Worm (Caenorhabditis elegans) whole organism, L4 larva: ENCODE data around the gene alx-1.

Experiments
- T26A8.4 ChIP-seq: fragments of 200-800 bp; sonication (Bioruptor generic); IDR thresholded peaks from 2 replicates; pipeline ENCODE4 v1.3.6; 2022; ENCODE audit warnings: missing genetic modification characterization, missing compliant biosample characterization
- Y48G9A.11 ChIP-seq: fragments of 200-800 bp; sonication (Bioruptor generic); IDR thresholded peaks from 2 replicates; pipeline ENCODE4 v1.3.6; 2022; ENCODE audit warnings: missing genetic modification reagents, missing genetic modification characterization, missing compliant biosample characterization
- ZK546.5 ChIP-seq, 2 experiments: sonication (generic microtip); optimal IDR thresholded peaks; 2 replicates each; lab custom pipeline; 2017; ENCODE audit warnings: missing biosample characterization in 2 of 2, missing genetic modification characterization in 2 of 2
- ceh-20 ChIP-seq: fragments of 200-800 bp; sonication (Bioruptor generic); IDR thresholded peaks from 2 replicates; pipeline ENCODE4 v1.3.6; 2022; ENCODE audit warnings: missing genetic modification reagents, missing genetic modification characterization, missing compliant biosample characterization
- ceh-44 ChIP-seq: fragments of 200-800 bp; sonication (Bioruptor generic); IDR thresholded peaks from 2 replicates; pipeline ENCODE4 v1.3.6; 2022; ENCODE audit warnings: missing genetic modification reagents, missing genetic modification characterization, missing compliant biosample characterization
- cey-2 ChIP-seq: sonication (generic microtip); optimal IDR thresholded peaks from 3 replicates; lab custom pipeline; 2017; ENCODE audit warnings: missing genetic modification characterization, mild to moderate bottlenecking, missing compliant biosample characterization, antibody characterized with exemption, borderline replicate concordance; ENCODE audit not compliant: insufficient read depth
- daf-12 ChIP-seq: fragments of 150-350 bp; optimal IDR thresholded peaks from 2 replicates; lab custom pipeline; 2014; ENCODE audit warnings: missing biosample characterization, missing genetic modification reagents, missing genetic modification characterization
- daf-16 ChIP-seq, 3 experiments: sonication (generic microtip); optimal IDR thresholded peaks; 2 replicates each; lab custom pipeline; 2016 to 2017; ENCODE audit warnings: missing genetic modification characterization in 3 of 3, missing genetic modification reagents in 3 of 3, mild to moderate bottlenecking in 2 of 3, missing compliant biosample characterization in 2 of 3, missing biosample characterization in 1 of 3, moderate library complexity in 1 of 3
- dmd-6 ChIP-seq: fragments of 200-800 bp; sonication (Bioruptor generic); IDR thresholded peaks from 2 replicates; pipeline ENCODE4 v1.3.6; 2022; ENCODE audit warnings: missing genetic modification reagents, missing genetic modification characterization, missing compliant biosample characterization
- dpl-1 ChIP-seq: fragments of 150-350 bp; optimal IDR thresholded peaks from 2 replicates; lab custom pipeline; 2014; ENCODE audit warnings: missing biosample characterization, missing genetic modification reagents, missing genetic modification characterization
- dve-1 ChIP-seq: sonication (generic microtip); optimal IDR thresholded peaks from 2 replicates; lab custom pipeline; 2017; ENCODE audit warnings: antibody characterized with exemption, mild to moderate bottlenecking, missing genetic modification characterization, missing compliant biosample characterization; ENCODE audit not compliant: insufficient read depth
- hif-1 ChIP-seq, 2 experiments: sonication (generic microtip); optimal IDR thresholded peaks; 2 replicates each; lab custom pipeline; 2016 to 2017; ENCODE audit warnings: missing compliant biosample characterization in 2 of 2, missing genetic modification characterization in 2 of 2, missing genetic modification reagents in 2 of 2, missing genotype in 2 of 2, mild to moderate bottlenecking in 1 of 2
- lin-1 ChIP-seq: fragments of 200-800 bp; sonication (Bioruptor generic); IDR thresholded peaks from 2 replicates; pipeline ENCODE4 v1.3.6; 2022; ENCODE audit warnings: missing genetic modification reagents, missing genetic modification characterization, missing compliant biosample characterization
- lir-3 ChIP-seq: sonication (generic microtip); optimal IDR thresholded peaks from 2 replicates; lab custom pipeline; 2016; ENCODE audit warnings: mild to moderate bottlenecking, missing genetic modification characterization, missing compliant biosample characterization
- madf-5 ChIP-seq, 2 experiments: fragments of 200-800 bp; sonication (Bioruptor generic); IDR thresholded peaks; 2 replicates each; pipeline ENCODE4 v1.3.6; 2022; ENCODE audit warnings: missing compliant biosample characterization in 2 of 2, missing genetic modification characterization in 2 of 2
- madf-9 ChIP-seq: fragments of 200-800 bp; sonication (Bioruptor generic); conservative IDR thresholded peaks from 2 replicates; pipeline ENCODE4 v1.3.6; 2022; ENCODE audit warnings: missing genetic modification reagents, missing genetic modification characterization, missing compliant biosample characterization
- mep-1 ChIP-seq: fragments of 150-350 bp; sonication (generic microtip); optimal IDR thresholded peaks from 3 replicates; lab custom pipeline; 2014; ENCODE audit warnings: missing biosample characterization, missing genetic modification characterization
- mxl-2 ChIP-seq: fragments of 200-800 bp; sonication (Bioruptor generic); conservative IDR thresholded peaks from 2 replicates; pipeline ENCODE4 v1.3.6; 2022; ENCODE audit warnings: missing genetic modification reagents, missing genetic modification characterization, missing compliant biosample characterization
- nhr-10 ChIP-seq: fragments of 150-350 bp; optimal IDR thresholded peaks from 2 replicates; lab custom pipeline; 2014; ENCODE audit warnings: missing biosample characterization, missing genetic modification characterization
- nhr-102 ChIP-seq: sonication (generic microtip); optimal IDR thresholded peaks from 2 replicates; lab custom pipeline; 2016; ENCODE audit warnings: mild to moderate bottlenecking, missing genetic modification characterization, moderate library complexity, missing compliant biosample characterization
- nhr-25 ChIP-seq: sonication (generic microtip); optimal IDR thresholded peaks from 2 replicates; lab custom pipeline; 2017; ENCODE audit warnings: missing genetic modification characterization, mild to moderate bottlenecking, missing compliant biosample characterization, antibody characterized with exemption, moderate library complexity, borderline replicate concordance; ENCODE audit not compliant: insufficient read depth
- nhr-28 ChIP-seq: fragments of 150-350 bp; optimal IDR thresholded peaks from 2 replicates; lab custom pipeline; 2014; ENCODE audit warnings: missing biosample characterization, missing genetic modification characterization
- nhr-41 ChIP-seq: fragments of 200-800 bp; sonication (Bioruptor generic); IDR thresholded peaks from 2 replicates; pipeline ENCODE4 v1.3.6; 2022; ENCODE audit warnings: missing genetic modification reagents, missing genetic modification characterization, missing compliant biosample characterization
- nhr-48 ChIP-seq: sonication (generic microtip); optimal IDR thresholded peaks from 2 replicates; lab custom pipeline; 2016; ENCODE audit warnings: mild to moderate bottlenecking, missing genetic modification characterization, missing compliant biosample characterization
- nhr-6 ChIP-seq: fragments of 150-350 bp; optimal IDR thresholded peaks from 2 replicates; lab custom pipeline; 2014; ENCODE audit warnings: missing biosample characterization, missing genetic modification characterization
- sdz-12 ChIP-seq: fragments of 200-800 bp; sonication (Bioruptor generic); optimal IDR thresholded peaks from 2 replicates; lab custom pipeline; 2018; ENCODE audit warnings: mild to moderate bottlenecking, missing genetic modification characterization, missing compliant biosample characterization
- spr-3 ChIP-seq: fragments of 200-800 bp; sonication (Bioruptor generic); optimal IDR thresholded peaks from 2 replicates; lab custom pipeline; 2018; ENCODE audit warnings: mild to moderate bottlenecking, missing genetic modification characterization, missing compliant biosample characterization
- tag-97 ChIP-seq: fragments of 200-800 bp; sonication (Bioruptor generic); IDR thresholded peaks from 2 replicates; pipeline ENCODE4 v1.3.6; 2022; ENCODE audit warnings: missing genetic modification characterization, missing compliant biosample characterization
- zfp-2 ChIP-seq: sonication (generic microtip); optimal IDR thresholded peaks from 2 replicates; lab custom pipeline; 2016; ENCODE audit warnings: mild to moderate bottlenecking, missing genetic modification characterization, missing compliant biosample characterization
- ztf-7 ChIP-seq: fragments of 150-350 bp; optimal IDR thresholded peaks from 2 replicates; lab custom pipeline; 2014; ENCODE audit warnings: missing biosample characterization, missing genetic modification characterization

The alx-1 gene

DNA sequence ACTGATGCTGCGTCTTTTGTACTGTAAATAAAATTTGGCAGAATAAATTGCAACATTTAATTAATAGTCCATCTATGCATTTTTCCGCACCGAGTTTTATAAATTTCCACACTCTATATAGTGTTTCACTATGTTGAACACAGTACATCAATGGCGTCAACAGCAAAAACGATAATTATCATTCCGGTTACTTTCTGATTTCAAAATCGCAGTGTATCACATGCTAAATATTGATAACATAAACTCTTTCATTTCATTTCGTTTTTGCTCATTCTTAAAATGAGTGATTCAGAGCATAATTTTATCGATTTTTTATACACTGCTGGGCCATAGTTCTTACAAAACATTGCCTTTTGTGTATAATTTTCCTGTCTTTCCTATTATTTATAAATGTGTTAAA, 34.8 kb upstream of the alx-1 start (continued):
- TF ChIP-seq madf-9 (GFP tag; lab: Robert Waterston, UW) = no peak
- no peak for TF ChIP-seq daf-16 (GFP tag; optimal IDR thresholded peaks at IDR 0.05; lab: Kevin White, UChicago)
- peak; percentile 86 for TF ChIP-seq daf-16 (tag; optimal IDR thresholded peaks at IDR 0.05; lab: Kevin White, UChicago)
- no peak for TF ChIP-seq tag-97 (GFP tag; lab: Robert Waterston, UW)
- TF ChIP-seq madf-5 (GFP tag; IDR thresholded peaks at IDR 0.05; lab: Robert Waterston, UW) = no peak
- TF ChIP-seq dmd-6 (GFP tag; lab: Robert Waterston, UW) = no peak
- no peak for TF ChIP-seq T26A8.4 (GFP tag; lab: Robert Waterston, UW)
- no peak for TF ChIP-seq ceh-44 (GFP tag; lab: Robert Waterston, UW)
- no peak for TF ChIP-seq spr-3 (GFP tag; lab: Kevin White, UChicago)
- TF ChIP-seq lir-3 (tag; lab: Kevin White, UChicago) = no peak
- no peak for TF ChIP-seq sdz-12 (GFP tag; lab: Kevin White, UChicago)
- TF ChIP-seq hif-1 (tag; optimal IDR thresholded peaks at IDR 0.05; lab: Kevin White, UChicago) = no peak
- TF ChIP-seq lin-1 (GFP tag; lab: Robert Waterston, UW) = no peak
- TF ChIP-seq Y48G9A.11 = no peak
- no peak for TF ChIP-seq zfp-2 (tag; lab: Kevin White, UChicago)

DNA sequence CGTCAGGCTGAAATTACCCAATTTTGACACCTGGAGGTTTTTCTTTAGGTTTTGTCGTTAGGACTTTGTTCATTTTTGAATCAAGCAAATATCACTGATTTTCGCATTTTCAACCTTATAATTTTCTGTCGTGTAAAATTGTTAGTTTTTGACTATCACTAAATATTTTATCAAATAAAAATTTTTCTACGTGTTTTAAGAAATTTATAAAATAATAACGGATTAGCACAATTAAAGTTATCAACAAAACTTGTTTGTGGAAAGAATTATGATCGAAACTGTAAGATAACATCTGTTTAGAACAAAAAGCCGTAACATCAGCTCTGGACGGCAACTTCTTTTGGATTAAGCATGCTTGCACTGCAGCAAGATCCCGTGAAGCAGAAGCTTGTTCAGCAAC, 34.3 kb upstream of the alx-1 start, which contains the start of gene cbp-2:
Gene cbp-2 (plus strand): TSS at position 301 of the 400 bp plus-strand sequence.
- TF ChIP-seq nhr-10 (tag; lab: Kevin White, UChicago) = no peak
- TF ChIP-seq hif-1 (tag; optimal IDR thresholded peaks at IDR 0.05; lab: Kevin White, UChicago) = no peak
- no peak for TF ChIP-seq ZK546.5 (tag; optimal IDR thresholded peaks at IDR 0.05; lab: Kevin White, UChicago)
- TF ChIP-seq daf-12 (tag; lab: Kevin White, UChicago) = no peak
- TF ChIP-seq spr-3 (GFP tag; lab: Kevin White, UChicago) = no peak
- no peak for TF ChIP-seq dpl-1 (GFP tag; lab: Kevin White, UChicago)
- no peak for TF ChIP-seq ztf-7 (tag; lab: Kevin White, UChicago)
- no peak for TF ChIP-seq lin-1 (GFP tag; lab: Robert Waterston, UW)
- TF ChIP-seq mxl-2 = no peak
- no peak for TF ChIP-seq nhr-48 (tag; lab: Kevin White, UChicago)
- TF ChIP-seq ceh-20 (GFP tag; lab: Robert Waterston, UW) = no peak
- TF ChIP-seq, all 104 proteins: peak for 0

DNA sequence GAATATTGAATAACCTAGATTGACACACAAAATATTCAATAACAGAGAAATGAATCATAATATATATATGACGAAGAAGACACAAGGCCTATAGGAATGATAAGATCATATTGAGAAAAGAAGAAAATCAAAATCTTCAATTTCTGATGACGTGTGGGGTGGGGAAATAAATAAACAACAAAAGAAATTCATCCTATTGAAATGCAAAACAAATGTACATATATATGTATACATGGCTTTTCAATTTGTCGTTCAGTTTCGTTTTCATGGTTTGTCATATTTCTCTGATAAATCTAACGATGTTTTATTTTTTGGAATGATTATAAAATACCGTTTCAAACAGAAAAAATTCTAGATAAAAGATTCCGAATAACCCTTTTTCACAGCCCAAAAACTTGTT, 30.5 kb upstream of the alx-1 start, which contains the start of gene ttr-3:
Gene ttr-3 (minus strand): TSS at position 101 of the 400 bp plus-strand sequence.
- TF ChIP-seq dve-1 (tag; lab: Kevin White, UChicago) = peak; percentile 25
- TF ChIP-seq spr-3 (GFP tag; lab: Kevin White, UChicago) = no peak
- TF ChIP-seq ceh-20 (GFP tag; lab: Robert Waterston, UW) = no peak
- TF ChIP-seq dmd-6 (GFP tag; lab: Robert Waterston, UW) = no peak
- no peak for TF ChIP-seq nhr-41 (GFP tag; lab: Robert Waterston, UW)

DNA sequence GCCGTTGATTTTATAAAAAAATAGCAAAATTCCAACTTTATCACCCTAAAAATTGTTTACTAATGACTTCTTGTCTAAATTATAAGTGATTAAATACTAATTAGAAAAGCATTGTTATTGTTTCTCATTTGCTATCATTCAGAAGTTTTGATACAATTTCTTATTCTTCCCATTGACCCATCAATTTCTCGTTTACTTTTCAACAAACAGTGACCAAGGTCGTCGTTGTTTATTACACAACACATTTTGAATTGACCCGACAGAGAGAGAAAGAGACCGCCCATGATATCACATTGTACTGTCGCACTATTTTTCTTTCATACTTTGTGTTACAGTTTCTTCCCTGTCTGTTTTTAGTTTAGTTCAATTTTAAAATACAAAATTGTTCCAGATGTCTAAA, 29.8 kb upstream of the alx-1 start, which contains the start of gene ttr-2:
Gene ttr-2 (plus strand): TSS at position 392 of the 400 bp plus-strand sequence.
- TF ChIP-seq nhr-25 (tag; lab: Kevin White, UChicago) (no peak), mep-1 (tag; lab: Kevin White, UChicago) (peak; percentile 2), nhr-28 (tag; lab: Kevin White, UChicago) (peak; percentile 42), nhr-6 (tag; lab: Kevin White, UChicago) (no peak)

DNA sequence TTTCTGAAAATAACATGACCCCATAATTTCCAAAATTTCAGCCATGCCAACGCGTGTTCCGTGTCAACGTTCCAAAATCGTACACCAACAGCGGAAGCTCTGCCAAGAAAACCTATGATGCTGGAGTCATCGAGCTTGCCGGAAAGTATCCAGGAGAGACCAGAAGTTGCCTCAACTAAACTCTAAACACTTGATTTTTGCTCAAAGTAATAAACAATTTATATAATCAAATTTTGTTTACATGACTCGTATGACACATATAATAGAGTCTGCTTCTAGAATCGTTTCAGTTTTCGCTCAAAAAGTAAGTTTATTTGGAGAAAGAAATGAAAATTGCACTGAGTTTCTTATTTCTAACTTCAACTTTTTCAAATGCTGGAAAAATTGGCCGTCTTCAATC, 28.4 kb upstream of the alx-1 start, which contains the start of gene ttr-1:
Gene ttr-1 (plus strand): TSS at position 301 of the 400 bp plus-strand sequence.
- TF ChIP-seq cey-2 (tag; lab: Kevin White, UChicago) = no peak
- TF ChIP-seq nhr-102 (tag; lab: Kevin White, UChicago) = no peak
- TF ChIP-seq, all 104 proteins: peak for 0
